Fruit fly (Drosophila melanogaster): ENCODE measurements around the gene CG5026.

The CG5026 gene

dm6 chr3L:8974478-8975477 lies 6.5 kb downstream of the CG5026 start, which contains the start of the genes pix and Srp68 (continued):
- TF ChIP-seq CG2199 (GFP tag; IDR thresholded peaks at IDR 0.05) (no peak), Max (GFP tag; optimal IDR thresholded peaks at IDR 0.05) (peak; percentile 70), inv (GFP tag; IDR thresholded peaks at IDR 0.05; ENCODE audit: partially characterized antibody) (peak; percentile 86), sug (tag; optimal IDR thresholded peaks at IDR 0.05) (peak; percentile 79), CG10366 (GFP tag; IDR thresholded peaks at IDR 0.05) (peak; percentile 37; the same call in 1 of the 2 replicates), tin (GFP tag; optimal IDR thresholded peaks at IDR 0.05) (peak; percentile 57), knrl (GFP tag; IDR thresholded peaks at IDR 0.05; ENCODE audit: partially characterized antibody) (peak; percentile 93), MBD-R2 (GFP tag; IDR thresholded peaks at IDR 0.05) (peak; percentile 72), CG12104 (GFP tag; optimal IDR thresholded peaks at IDR 0.05) (peak; percentile 58), CG17385 (GFP tag; optimal IDR thresholded peaks at IDR 0.05) (peak; percentile 48), Dad (GFP tag; optimal IDR thresholded peaks at IDR 0.05) (peak; percentile 34), CG14667 (GFP tag; IDR thresholded peaks at IDR 0.05) (0 out of 2 replicates have a peak, but pooled peaks have one; percentile 43), Mes4 (GFP tag; optimal IDR thresholded peaks at IDR 0.05) (peak; percentile 1), CG34224 (GFP tag; IDR thresholded peaks at IDR 0.05; ENCODE audit: partially characterized antibody) (peak; percentile 80), ems (GFP tag; optimal IDR thresholded peaks at IDR 0.05) (peak; percentile 24), CG8944 (GFP tag; optimal IDR thresholded peaks at IDR 0.05) (no peak), toy (GFP tag; IDR thresholded peaks at IDR 0.05) (no peak), Atf-2 (GFP tag; optimal IDR thresholded peaks at IDR 0.05) (no peak), Bteb2 (GFP tag; optimal IDR thresholded peaks at IDR 0.05) (peak; percentile 40), CG2129 (GFP tag; IDR thresholded peaks at IDR 0.05; ENCODE audit: partially characterized antibody) (0 out of 2 replicates have a peak, but pooled peaks have one; percentile 68), CG4617 (GFP tag; optimal IDR thresholded peaks at IDR 0.05; ENCODE audit: borderline replicate concordance) (peak; percentile 67), CG12391 (tag; optimal IDR thresholded peaks at IDR 0.05) (peak; percentile 83), sisA (GFP tag; IDR thresholded peaks at IDR 0.05) (peak; percentile 26; the same call in 1 of the 2 replicates), CG7271 (tag; optimal IDR thresholded peaks at IDR 0.05) (no peak), Antp (GFP tag; optimal IDR thresholded peaks at IDR 0.05) (peak; percentile 31), gcm2 (GFP tag; optimal IDR thresholded peaks at IDR 0.05) (no peak), CG14710 (tag; optimal IDR thresholded peaks at IDR 0.05) (peak; percentile 87), CG10147 (GFP tag; optimal IDR thresholded peaks at IDR 0.05) (peak; percentile 63), nau (GFP tag; optimal IDR thresholded peaks at IDR 0.05) (no peak), CG2116 (GFP tag; optimal IDR thresholded peaks at IDR 0.05) (peak; percentile 92), CG6272 (GFP tag; IDR thresholded peaks at IDR 0.05) (peak; percentile 47; the same call in 1 of the 2 replicates), Bdp1 (GFP tag; optimal IDR thresholded peaks at IDR 0.05) (peak; percentile 50), tll (GFP tag; optimal IDR thresholded peaks at IDR 0.05) (no peak), CG5245 (GFP tag; optimal IDR thresholded peaks at IDR 0.05) (peak; percentile 18), Lhr (GFP tag; optimal IDR thresholded peaks at IDR 0.05) (peak; percentile 43), CG12942 (GFP tag; optimal IDR thresholded peaks at IDR 0.05) (peak; percentile 31), pho (GFP tag; optimal IDR thresholded peaks at IDR 0.05) (peak; percentile 54), az2 (GFP tag; optimal IDR thresholded peaks at IDR 0.05) (peak; percentile 48), zen (tag; optimal IDR thresholded peaks at IDR 0.05) (peak; percentile 47), Rfx (GFP tag; IDR thresholded peaks at IDR 0.05) (peak; percentile 65), Sry-δ (GFP tag; optimal IDR thresholded peaks at IDR 0.05) (peak; percentile 84), pum (GFP tag; optimal IDR thresholded peaks at IDR 0.05) (peak; percentile 9), twi (tag; optimal IDR thresholded peaks at IDR 0.05) (peak; percentile 63), CG13123 (GFP tag; optimal IDR thresholded peaks at IDR 0.05) (peak; percentile 34), nerfin-2 (GFP tag; IDR thresholded peaks at IDR 0.05; ENCODE audit: partially characterized antibody) (peak; percentile 45; the same call in 1 of the 2 replicates), CG13287 (GFP tag; IDR thresholded peaks at IDR 0.05; ENCODE audit: partially characterized antibody) (peak; percentile 85), eve (GFP tag; optimal IDR thresholded peaks at IDR 0.05) (no peak)
